Fruit fly (Drosophila melanogaster) whole organism, embryonic: Measurements from ENCODE around the gene CG11670.

Source experiments
- BEAF-32 ChIP-seq: fragments of 200-800 bp; sonication (Bioruptor generic); optimal IDR thresholded peaks from 3 replicates; lab custom pipeline; 2017; ENCODE audit warnings: missing biosample characterization, missing genetic modification characterization, mild to moderate bottlenecking, moderate library complexity, missing genetic modification reagents
- Bteb2 ChIP-seq: fragments of 200-800 bp; sonication (Bioruptor generic); optimal IDR thresholded peaks from 2 replicates; lab custom pipeline; 2016; ENCODE audit warnings: missing biosample characterization, missing genetic modification characterization
- CG10274 ChIP-seq: fragments of 200-800 bp; sonication (Bioruptor generic); optimal IDR thresholded peaks from 3 replicates; lab custom pipeline; 2017; ENCODE audit warnings: missing biosample characterization, mild to moderate bottlenecking, missing genetic modification characterization
- CG10979 ChIP-seq: fragments of 200-800 bp; sonication (Bioruptor generic); optimal IDR thresholded peaks from 2 replicates; lab custom pipeline; 2018; ENCODE audit warnings: missing biosample characterization, mild to moderate bottlenecking, missing genetic modification characterization, moderate library complexity
- CG11093 ChIP-seq: fragments of 200-800 bp; sonication (Bioruptor generic); IDR thresholded peaks from 3 replicates; pipeline ENCODE4 v1.3.6; 2022; ENCODE audit warnings: missing biosample characterization, missing genetic modification characterization
- CG11504 ChIP-seq: fragments of 200-800 bp; sonication (Bioruptor generic); optimal IDR thresholded peaks from 3 replicates; lab custom pipeline; 2019; ENCODE audit warnings: missing biosample characterization, mild to moderate bottlenecking, missing genetic modification characterization, moderate library complexity
- CG11560 ChIP-seq: fragments of 200-800 bp; sonication (Bioruptor generic); IDR thresholded peaks from 3 replicates; pipeline ENCODE4 v1.3.6; 2022; ENCODE audit warnings: missing biosample characterization, missing genetic modification characterization
- CG12104 ChIP-seq: fragments of 200-800 bp; sonication (Bioruptor generic); optimal IDR thresholded peaks from 3 replicates; lab custom pipeline; 2016; ENCODE audit warnings: missing biosample characterization, missing genetic modification characterization
- CG1233 ChIP-seq: fragments of 200-800 bp; sonication (Bioruptor generic); optimal IDR thresholded peaks from 4 replicates; lab custom pipeline; 2018; ENCODE audit warnings: missing biosample characterization, mild to moderate bottlenecking, missing genetic modification characterization
- CG12391 ChIP-seq: fragments of 200-800 bp; sonication (Bioruptor generic); optimal IDR thresholded peaks from 3 replicates; lab custom pipeline; 2018; ENCODE audit warnings: missing biosample characterization, mild to moderate bottlenecking, missing genetic modification characterization, moderate library complexity
- CG13287 ChIP-seq: fragments of 200-800 bp; sonication (Bioruptor generic); IDR thresholded peaks from 2 replicates; pipeline ENCODE4 v1.3.6; 2022; ENCODE audit warnings: missing biosample characterization, missing genetic modification characterization; ENCODE audit not compliant: partially characterized antibody
- CG14710 ChIP-seq: fragments of 200-800 bp; sonication (Bioruptor generic); optimal IDR thresholded peaks from 3 replicates; lab custom pipeline; 2019; ENCODE audit warnings: missing biosample characterization, mild to moderate bottlenecking, missing genetic modification characterization, moderate library complexity
- CG15514 ChIP-seq: fragments of 200-800 bp; sonication (Bioruptor generic); optimal IDR thresholded peaks from 3 replicates; lab custom pipeline; 2017; ENCODE audit warnings: missing biosample characterization, missing genetic modification characterization, mild to moderate bottlenecking, moderate library complexity, missing genetic modification reagents
- CG17186 ChIP-seq: fragments of 200-800 bp; sonication (Bioruptor generic); optimal IDR thresholded peaks from 3 replicates; lab custom pipeline; 2017; ENCODE audit warnings: missing biosample characterization, missing genetic modification reagents, missing genetic modification characterization
- CG2199 ChIP-seq: fragments of 200-800 bp; sonication (Bioruptor generic); IDR thresholded peaks from 3 replicates; pipeline ENCODE4 v1.3.6; 2022; ENCODE audit warnings: missing biosample characterization, missing genetic modification characterization
- CG2202 ChIP-seq: fragments of 200-800 bp; sonication (Bioruptor generic); optimal IDR thresholded peaks from 2 replicates; lab custom pipeline; 2018; ENCODE audit warnings: missing biosample characterization, mild to moderate bottlenecking, missing genetic modification characterization
- CG2712 ChIP-seq: fragments of 200-800 bp; optimal IDR thresholded peaks from 3 replicates; lab custom pipeline; 2019; ENCODE audit warnings: missing biosample characterization, mild to moderate bottlenecking, missing genetic modification characterization, moderate library complexity
- CG3281 ChIP-seq: fragments of 200-800 bp; sonication (Bioruptor generic); optimal IDR thresholded peaks from 3 replicates; lab custom pipeline; 2017; ENCODE audit warnings: missing biosample characterization, mild to moderate bottlenecking, missing genetic modification characterization
- CG34224 ChIP-seq: fragments of 200-800 bp; sonication (Bioruptor generic); IDR thresholded peaks from 3 replicates; pipeline ENCODE4 v1.3.6; 2022; ENCODE audit warnings: missing biosample characterization, missing genetic modification characterization; ENCODE audit not compliant: partially characterized antibody
- CG34422 ChIP-seq: fragments of 200-800 bp; sonication (Bioruptor generic); IDR thresholded peaks from 3 replicates; pipeline ENCODE4 v1.3.6; 2022; ENCODE audit warnings: missing biosample characterization, missing genetic modification characterization
- CG3847 ChIP-seq: fragments of 200-800 bp; sonication (Bioruptor generic); IDR thresholded peaks from 2 replicates; pipeline ENCODE4 v1.3.6; 2022; ENCODE audit warnings: missing biosample characterization, missing genetic modification characterization
- CG43689 ChIP-seq: fragments of 200-800 bp; sonication (Bioruptor generic); IDR thresholded peaks from 2 replicates; pipeline ENCODE4 v1.3.6; 2022; ENCODE audit warnings: missing biosample characterization, missing genetic modification characterization
- CG4617 ChIP-seq: fragments of 200-800 bp; sonication (Bioruptor generic); optimal IDR thresholded peaks from 3 replicates; lab custom pipeline; 2016; ENCODE audit warnings: missing biosample characterization, missing genetic modification characterization, borderline replicate concordance
- CG7357 ChIP-seq: fragments of 200-800 bp; sonication (Bioruptor generic); IDR thresholded peaks from 3 replicates; pipeline ENCODE4 v1.3.6; 2022; ENCODE audit warnings: missing biosample characterization, missing genetic modification characterization
- CG7987 ChIP-seq: fragments of 200-800 bp; sonication (Bioruptor generic); optimal IDR thresholded peaks from 2 replicates; lab custom pipeline; 2018; ENCODE audit warnings: missing biosample characterization, mild to moderate bottlenecking, missing genetic modification characterization, moderate library complexity
- CG8478 ChIP-seq: fragments of >200 bp; optimal IDR thresholded peaks from 2 replicates; lab custom pipeline; 2018
- CG9797 ChIP-seq: fragments of 200-800 bp; sonication (Bioruptor generic); optimal IDR thresholded peaks from 3 replicates; lab custom pipeline; 2018; ENCODE audit warnings: missing biosample characterization, mild to moderate bottlenecking, missing genetic modification characterization
- CrebB ChIP-seq: fragments of 200-800 bp; sonication (Bioruptor generic); optimal IDR thresholded peaks from 3 replicates; lab custom pipeline; 2018; ENCODE audit warnings: missing biosample characterization, mild to moderate bottlenecking, missing genetic modification characterization
- Dp ChIP-seq: fragments of 200-800 bp; sonication (Bioruptor generic); optimal IDR thresholded peaks from 2 replicates; lab custom pipeline; 2018; ENCODE audit warnings: missing biosample characterization, mild to moderate bottlenecking, missing genetic modification characterization, moderate library complexity
- Gsc ChIP-seq: fragments of 200-800 bp; sonication (Bioruptor generic); IDR thresholded peaks from 2 replicates; pipeline ENCODE4 v1.3.6; 2022; ENCODE audit warnings: missing biosample characterization, missing genetic modification characterization
- Meics ChIP-seq: fragments of 200-800 bp; sonication (Bioruptor generic); optimal IDR thresholded peaks from 2 replicates; lab custom pipeline; 2017; ENCODE audit warnings: missing biosample characterization, mild to moderate bottlenecking, missing genetic modification characterization
- Myb ChIP-seq: fragments of 200-800 bp; sonication (Bioruptor generic); optimal IDR thresholded peaks from 2 replicates; lab custom pipeline; 2016; ENCODE audit warnings: missing biosample characterization, missing genetic modification characterization
- bab2 ChIP-seq: fragments of 200-800 bp; sonication (Bioruptor generic); optimal IDR thresholded peaks from 2 replicates; lab custom pipeline; 2016; ENCODE audit warnings: missing biosample characterization, missing genetic modification characterization
- chinmo ChIP-seq: fragments of 200-800 bp; sonication (Bioruptor generic); IDR thresholded peaks from 4 replicates; pipeline ENCODE4 v1.3.6; 2022; ENCODE audit warnings: missing biosample characterization, missing genetic modification characterization; ENCODE audit not compliant: partially characterized antibody
- en ChIP-seq: fragments of 200-800 bp; sonication (Bioruptor generic); optimal IDR thresholded peaks from 2 replicates; lab custom pipeline; 2016; ENCODE audit warnings: missing biosample characterization, missing genetic modification characterization
- esg ChIP-seq: fragments of 200-800 bp; sonication (Bioruptor generic); conservative IDR thresholded peaks from 2 replicates; pipeline ENCODE4 v1.3.6; 2022; ENCODE audit warnings: missing biosample characterization, missing genetic modification characterization
- gfzf ChIP-seq: fragments of 200-800 bp; sonication (Bioruptor generic); optimal IDR thresholded peaks from 2 replicates; lab custom pipeline; 2016; ENCODE audit warnings: missing biosample characterization, mild to moderate bottlenecking, missing genetic modification characterization, moderate library complexity
- hkb ChIP-seq, 2 experiments: fragments of 200-800 bp in 1 of 2; fragments of >200 bp in 1 of 2; sonication (Bioruptor generic) in 1 of 2; IDR thresholded peaks in 1 of 2; optimal IDR thresholded peaks in 1 of 2; 2 replicates each; pipeline versions ENCODE4 v1.3.6 to Lab custom; 2017 to 2022; ENCODE audit warnings: missing biosample characterization in 1 of 2, missing genetic modification characterization in 1 of 2
- insv ChIP-seq, 2 experiments: fragments of 200-800 bp; sonication (Bioruptor generic); optimal IDR thresholded peaks; 3 replicates each; lab custom pipeline; 2016 to 2018; ENCODE audit warnings: missing biosample characterization in 2 of 2, missing genetic modification characterization in 2 of 2
- lab ChIP-seq: fragments of 200-800 bp; sonication (Bioruptor generic); optimal IDR thresholded peaks from 3 replicates; lab custom pipeline; 2017; ENCODE audit warnings: missing biosample characterization, missing genetic modification characterization, mild to moderate bottlenecking, moderate library complexity, missing genetic modification reagents
- pzg ChIP-seq: fragments of 200-800 bp; sonication (Bioruptor generic); optimal IDR thresholded peaks from 3 replicates; lab custom pipeline; 2018; ENCODE audit warnings: missing biosample characterization, mild to moderate bottlenecking, missing genetic modification characterization, moderate library complexity
- row ChIP-seq: fragments of 200-800 bp; sonication (Bioruptor generic); IDR thresholded peaks from 3 replicates; pipeline ENCODE4 v1.3.6; 2022; ENCODE audit warnings: missing biosample characterization, missing genetic modification characterization
- scrt ChIP-seq: fragments of 200-800 bp; sonication (Bioruptor generic); optimal IDR thresholded peaks from 2 replicates; lab custom pipeline; 2018; ENCODE audit warnings: missing biosample characterization, mild to moderate bottlenecking, missing genetic modification characterization, moderate library complexity
- seq ChIP-seq: fragments of 200-800 bp; sonication (Bioruptor generic); IDR thresholded peaks from 2 replicates; pipeline ENCODE4 v1.3.6; 2022; ENCODE audit warnings: missing biosample characterization, missing genetic modification characterization
- so ChIP-seq: fragments of 200-800 bp; sonication (Bioruptor generic); IDR thresholded peaks from 3 replicates; pipeline ENCODE4 v1.3.6; 2022; ENCODE audit warnings: missing biosample characterization, missing genetic modification characterization
- tna ChIP-seq: fragments of 200-800 bp; sonication (Bioruptor generic); IDR thresholded peaks from 2 replicates; pipeline ENCODE4 v1.3.6; 2022; ENCODE audit warnings: missing biosample characterization, missing genetic modification characterization; ENCODE audit not compliant: partially characterized antibody
- toy ChIP-seq: fragments of 200-800 bp; sonication (Bioruptor generic); IDR thresholded peaks from 2 replicates; pipeline ENCODE4 v1.3.6; 2022; ENCODE audit warnings: missing biosample characterization, missing genetic modification characterization
- zfh1 ChIP-seq: fragments of 200-800 bp; sonication (Bioruptor generic); IDR thresholded peaks from 3 replicates; pipeline ENCODE4 v1.3.6; 2022; ENCODE audit warnings: missing biosample characterization, missing genetic modification characterization

The CG11670 gene

DNA sequence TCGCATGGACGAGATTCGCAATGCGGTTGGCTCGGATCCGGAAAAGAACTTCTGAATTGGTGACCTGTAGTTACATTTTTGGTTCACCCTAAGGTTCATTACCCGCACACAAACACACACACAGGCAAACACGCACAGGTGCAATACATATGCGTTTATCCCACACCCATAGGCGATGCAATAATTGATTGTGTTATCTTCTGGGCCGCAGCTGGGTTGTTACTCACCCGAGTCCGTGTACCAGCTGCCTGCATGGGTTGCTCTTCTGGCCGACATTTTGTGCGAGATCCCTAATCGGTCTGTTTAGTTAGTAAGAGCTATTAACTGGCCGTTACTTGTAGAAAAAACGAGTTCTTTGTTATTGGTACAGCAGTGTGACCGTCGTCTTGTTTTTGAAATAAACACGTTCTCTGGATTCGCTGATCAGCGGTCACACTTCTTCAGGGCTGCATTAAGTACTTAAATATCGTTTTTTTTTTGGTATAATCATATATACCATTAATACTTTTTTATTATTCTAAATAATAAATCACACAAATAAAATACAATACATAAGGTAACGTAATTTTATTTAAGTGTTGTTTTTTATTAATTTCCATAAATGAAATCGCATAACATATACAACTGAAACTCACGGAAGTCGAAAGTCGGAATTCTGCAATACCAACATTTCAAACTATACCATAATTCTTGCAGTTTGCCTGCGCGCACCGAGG, 30.8 kb upstream of the CG11670 start, which contains the start of gene CG8031:
TSS of gene CG8031 (minus strand) at position 406 of the 716 bp plus-strand sequence.
- TF ChIP-seq CG1233 (GFP tag; lab: Kevin White, UChicago) (no peak), row (GFP tag; lab: Robert Waterston, UW) (peak; percentile 38; the same call in 1 of the 3 replicates), CG4617 (GFP tag; lab: Kevin White, UChicago) (peak; percentile 58), CG7357 (GFP tag; lab: Robert Waterston, UW) (no peak), insv (GFP tag; optimal IDR thresholded peaks at IDR 0.05; lab: Kevin White, UChicago) (peak in 1 of 2 experiments; percentile 12), CrebB (tag; lab: Kevin White, UChicago) (no peak), Myb (GFP tag; lab: Kevin White, UChicago) (peak; percentile 35), CG43689 (GFP tag; lab: Robert Waterston, UW) (no peak), CG10274 (GFP tag; lab: Kevin White, UChicago) (no peak), CG10979 (tag; lab: Kevin White, UChicago) (peak; percentile 11), tna (no peak), CG8478 (peak; percentile 21), CG3281 (GFP tag; lab: Kevin White, UChicago) (no peak), CG34422 (GFP tag; lab: Robert Waterston, UW) (peak; percentile 66; the same call in 2 of the 3 replicates), hkb (optimal IDR thresholded peaks at IDR 0.05; lab: Kevin White, UChicago) (peak; percentile 24), hkb (GFP tag; IDR thresholded peaks at IDR 0.05; lab: Robert Waterston, UW) (peak; percentile 29), CG11504 (no peak), pzg (peak; percentile 62), chinmo (GFP tag; lab: Robert Waterston, UW) (peak; percentile 91; the same call in 3 of the 4 replicates), bab2 (GFP tag; lab: Kevin White, UChicago) (no peak), CG2202 (no peak), CG2199 (GFP tag; lab: Robert Waterston, UW) (no peak), CG14710 (tag; lab: Kevin White, UChicago) (peak; percentile 83), Meics (GFP tag; lab: Kevin White, UChicago) (no peak), CG9797 (GFP tag; lab: Kevin White, UChicago) (peak; percentile 97), CG3847 (peak; percentile 54), toy (no peak), CG34224 (GFP tag; lab: Robert Waterston, UW) (peak; percentile 28; the same call in 2 of the 3 replicates), CG11560 (tag; lab: Robert Waterston, UW) (no peak), CG17186 (peak; percentile 52), CG7987 (GFP tag; lab: Kevin White, UChicago) (no peak), CG12391 (tag; lab: Kevin White, UChicago) (peak; percentile 41), CG12104 (GFP tag; lab: Kevin White, UChicago) (peak; percentile 14), CG15514 (no peak), CG2712 (tag; lab: Kevin White, UChicago) (peak; percentile 17), zfh1 (GFP tag; lab: Robert Waterston, UW) (0 out of 3 replicates have a peak, but pooled peaks have one; percentile 16), Bteb2 (GFP tag; lab: Kevin White, UChicago) (no peak), Gsc (GFP tag; lab: Robert Waterston, UW) (no peak), CG13287 (GFP tag; lab: Robert Waterston, UW) (no peak; the same call in 1 of the 2 replicates), CG11093 (GFP tag; lab: Robert Waterston, UW) (no peak), BEAF-32 (GFP tag; lab: Kevin White, UChicago) (peak; percentile 60), so (no peak), seq (GFP tag; lab: Robert Waterston, UW) (0 out of 2 replicates have a peak, but pooled peaks have one; percentile 9), en (GFP tag; lab: Kevin White, UChicago) (no peak), lab (GFP tag; lab: Kevin White, UChicago) (no peak), Dp (GFP tag; lab: Kevin White, UChicago) (peak; percentile 52), esg (GFP tag; lab: Robert Waterston, UW) (no peak), scrt (GFP tag; lab: Kevin White, UChicago) (no peak), gfzf (GFP tag; lab: Kevin White, UChicago) (peak; percentile 82)
